Fruit fly (Drosophila melanogaster) whole organism, pupa: ENCODE measurements around the gene ppk28.

ENCODE experiments used
- CG10348 ChIP-seq: fragments of 200-800 bp; sonication (Bioruptor generic); IDR thresholded peaks from 2 replicates; pipeline ENCODE4 v1.3.6; 2022; ENCODE audit warnings: missing biosample characterization, missing genetic modification characterization
- CG13204 ChIP-seq: fragments of 200-800 bp; sonication (Bioruptor generic); optimal IDR thresholded peaks from 2 replicates; lab custom pipeline; 2018; ENCODE audit warnings: missing biosample characterization, mild to moderate bottlenecking, missing genetic modification characterization, moderate library complexity
- CG14655 ChIP-seq: fragments of 200-800 bp; sonication (Bioruptor generic); optimal IDR thresholded peaks from 3 replicates; lab custom pipeline; 2017; ENCODE audit warnings: mild to moderate bottlenecking, missing biosample characterization, missing genetic modification reagents, missing genetic modification characterization
- CG4496 ChIP-seq: fragments of 200-800 bp; sonication (Bioruptor generic); IDR thresholded peaks from 3 replicates; pipeline ENCODE4 v1.3.6; 2022; ENCODE audit warnings: missing biosample characterization, missing genetic modification characterization
- D1 ChIP-seq: fragments of 200-800 bp; sonication (Bioruptor generic); optimal IDR thresholded peaks from 2 replicates; lab custom pipeline; 2018; ENCODE audit warnings: missing biosample characterization, mild to moderate bottlenecking, missing genetic modification characterization, moderate library complexity
- rn ChIP-seq: fragments of 200-800 bp; sonication (Bioruptor generic); IDR thresholded peaks from 2 replicates; pipeline ENCODE4 v1.3.6; 2022; ENCODE audit warnings: missing biosample characterization, missing genetic modification characterization

DNA sequence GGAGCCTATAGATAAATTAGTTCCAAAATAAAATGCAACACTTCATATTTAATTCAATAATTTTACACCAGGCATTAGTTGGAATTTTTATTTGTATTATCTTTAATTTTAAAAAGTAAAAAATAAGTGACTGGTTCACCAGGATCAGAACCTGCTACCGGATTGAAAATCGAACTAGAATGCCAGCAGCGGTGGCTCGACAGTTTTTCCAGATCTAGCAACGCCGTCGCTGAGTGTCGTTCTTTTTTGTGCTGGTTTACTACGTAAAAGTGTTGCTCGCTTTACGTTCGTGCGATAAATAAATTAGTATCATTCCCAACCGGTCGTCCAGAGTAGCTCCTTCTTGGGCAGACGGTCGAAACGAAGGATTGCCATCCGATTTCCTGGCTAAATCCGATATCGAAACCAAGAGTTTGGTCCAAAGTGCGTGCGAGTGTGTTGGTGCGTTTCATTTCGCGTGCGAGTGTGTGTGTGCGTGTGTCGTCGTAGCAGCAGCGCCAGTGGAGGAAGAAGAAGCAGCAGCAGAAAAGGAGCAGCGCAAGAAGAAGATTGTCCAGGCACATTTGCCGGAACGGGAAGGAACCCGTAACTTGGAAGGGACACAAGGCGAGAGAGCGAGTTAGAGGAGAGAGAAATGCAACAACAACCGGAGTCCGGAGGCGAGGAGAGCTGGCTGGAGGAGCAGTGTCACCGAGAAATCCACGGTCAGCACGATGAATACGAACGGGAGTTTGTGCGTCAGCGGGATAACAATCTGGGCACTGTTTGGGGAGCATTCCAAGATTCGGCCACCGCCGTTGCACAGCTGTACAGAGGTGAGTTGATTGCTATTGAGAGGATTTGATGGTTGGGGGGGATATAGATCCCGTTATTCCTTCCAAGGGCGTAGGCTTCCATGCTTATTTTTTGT is 13.7 kb upstream of the ppk28 start, which contains the start of gene CG4768:
- no peak for TF ChIP-seq CG13204 (GFP tag; lab: Kevin White, UChicago)
- TF ChIP-seq CG10348 (GFP tag; lab: Robert Waterston, UW): no peak
- no peak for TF ChIP-seq CG14655 (GFP tag; lab: Kevin White, UChicago)
- TF ChIP-seq D1 (tag; lab: Kevin White, UChicago): no peak
- no peak for TF ChIP-seq CG4496
- no peak for TF ChIP-seq rn (GFP tag; lab: Robert Waterston, UW)
